Worm (Caenorhabditis elegans) whole organism, late embryonic: Measurements from ENCODE around the gene dhs-28.

Experiments
- ama-1 ChIP-seq: fragments of 150-350 bp; optimal IDR thresholded peaks from 2 replicates; lab custom pipeline; 2014
- ceh-30 ChIP-seq: fragments of 150-350 bp; optimal IDR thresholded peaks from 2 replicates; lab custom pipeline; 2014; ENCODE audit warnings: missing biosample characterization, missing genetic modification characterization
- ceh-9 ChIP-seq: sonication (generic microtip); optimal IDR thresholded peaks from 2 replicates; lab custom pipeline; 2016; ENCODE audit warnings: mild to moderate bottlenecking, missing genetic modification characterization, inconsistent platforms, missing compliant biosample characterization
- elt-2 ChIP-seq: sonication (generic microtip); optimal IDR thresholded peaks from 2 replicates; lab custom pipeline; 2016; ENCODE audit warnings: missing genetic modification reagents, missing genetic modification characterization, missing compliant biosample characterization

DNA sequence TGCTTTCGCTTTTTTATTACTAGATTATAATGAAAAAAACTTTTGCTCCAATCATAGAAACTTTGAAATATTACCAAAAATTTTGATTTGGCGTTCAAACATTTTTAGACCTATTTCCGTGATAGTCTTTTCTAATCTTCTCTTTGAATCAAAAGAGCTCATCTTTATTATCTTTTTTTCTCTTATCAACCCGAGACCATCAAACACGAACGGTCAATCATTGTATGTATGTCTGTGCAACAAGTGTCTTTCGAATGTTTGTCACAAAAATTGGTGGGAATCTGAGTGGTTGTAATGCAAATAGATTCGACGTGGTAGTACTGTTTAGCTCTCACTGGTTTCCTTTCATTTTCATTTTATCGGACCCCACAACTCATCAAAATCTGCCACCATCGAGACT, 18.5 kb upstream of the dhs-28 start, which contains the start of gene M03A8.3:
- TF ChIP-seq ceh-30 (tag; lab: Kevin White, UChicago) (no peak), elt-2 (tag; lab: Kevin White, UChicago) (peak; percentile 64), ceh-9 (no peak), ama-1 (lab: Kevin White, UChicago) (no peak)
